Fruit fly (Drosophila melanogaster): ENCODE measurements around the gene Nnk.

- TF ChIP-seq h (optimal IDR thresholded peaks at IDR 0.05) (no peak), Sin3A (optimal IDR thresholded peaks at IDR 0.05) (no peak), psq (optimal IDR thresholded peaks at IDR 0.05) (no peak), Myc (optimal IDR thresholded peaks at IDR 0.05) (no peak), insv (optimal IDR thresholded peaks at IDR 0.05) (no peak), ttk (optimal IDR thresholded peaks at IDR 0.05) (no peak)
Measured at dm6 chr3R:17825806-17826583, 20.9 kb upstream of the Nnk start.
